Fruit fly (Drosophila melanogaster): ENCODE results near the gene CG6638.

The CG6638 gene

DNA sequence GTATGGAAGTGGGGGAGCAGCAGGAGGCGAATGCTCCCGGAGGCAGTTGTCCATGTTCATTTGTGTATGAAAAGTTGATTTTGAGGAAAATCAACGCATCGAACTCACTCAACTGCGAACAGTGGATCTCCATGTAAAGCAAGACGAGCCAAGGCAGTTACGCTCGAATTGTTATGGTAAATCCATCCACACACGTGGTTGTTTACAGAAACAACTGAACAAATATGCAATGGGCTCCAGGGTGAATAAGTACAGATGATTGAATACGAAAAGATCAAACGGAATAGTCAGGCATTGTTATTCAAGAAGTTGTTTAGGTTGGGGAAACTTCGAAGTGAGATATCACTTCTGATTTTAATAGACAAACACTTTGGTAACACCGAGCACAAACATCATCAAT is 8.2 kb upstream of the CG6638 start (continued):
- no peak for TF ChIP-seq CG13287 (GFP tag; IDR thresholded peaks at IDR 0.05; ENCODE audit: partially characterized antibody)
- no peak for TF ChIP-seq HLH54F (GFP tag; optimal IDR thresholded peaks at IDR 0.05)
- TF ChIP-seq salm (tag; optimal IDR thresholded peaks at IDR 0.05): peak; percentile 35
- TF ChIP-seq eve (GFP tag; optimal IDR thresholded peaks at IDR 0.05): no peak
- TF ChIP-seq CG11093 (GFP tag; IDR thresholded peaks at IDR 0.05): no peak
- no peak for TF ChIP-seq CG2129 (GFP tag; IDR thresholded peaks at IDR 0.05; ENCODE audit: partially characterized antibody)
- no peak for TF ChIP-seq nau (GFP tag; optimal IDR thresholded peaks at IDR 0.05)
- TF ChIP-seq PHDP (tag; optimal IDR thresholded peaks at IDR 0.05): no peak
- TF ChIP-seq ash1 (GFP tag; optimal IDR thresholded peaks at IDR 0.05): no peak
- TF ChIP-seq CG17186 (GFP tag; optimal IDR thresholded peaks at IDR 0.05): no peak
- TF ChIP-seq CG30403 (GFP tag; optimal IDR thresholded peaks at IDR 0.05): no peak
- no peak for TF ChIP-seq CG8478 (optimal IDR thresholded peaks at IDR 0.05)
- TF ChIP-seq CG2116 (GFP tag; optimal IDR thresholded peaks at IDR 0.05): peak; percentile 28
- TF ChIP-seq sima (GFP tag; optimal IDR thresholded peaks at IDR 0.05): no peak
- TF ChIP-seq Xbp1 (GFP tag; optimal IDR thresholded peaks at IDR 0.05): no peak
- no peak for TF ChIP-seq klu (GFP tag; IDR thresholded peaks at IDR 0.05)
- no peak for TF ChIP-seq gcm (GFP tag; optimal IDR thresholded peaks at IDR 0.05)
- TF ChIP-seq Hsf (GFP tag; optimal IDR thresholded peaks at IDR 0.05): no peak
- TF ChIP-seq HmgZ (tag; optimal IDR thresholded peaks at IDR 0.05): no peak
- TF ChIP-seq bsh (GFP tag; optimal IDR thresholded peaks at IDR 0.05): no peak
- no peak for TF ChIP-seq gfzf (GFP tag; optimal IDR thresholded peaks at IDR 0.05)
- TF ChIP-seq CG2120 (GFP tag; optimal IDR thresholded peaks at IDR 0.05): peak; percentile 22
- no peak for TF ChIP-seq CG6272 (GFP tag; IDR thresholded peaks at IDR 0.05)
- TF ChIP-seq mld (GFP tag; IDR thresholded peaks at IDR 0.05; ENCODE audit: partially characterized antibody): no peak
- TF ChIP-seq Six4 (GFP tag; optimal IDR thresholded peaks at IDR 0.05): no peak
- no peak for TF ChIP-seq tx (GFP tag; optimal IDR thresholded peaks at IDR 0.05)
- no peak for TF ChIP-seq ro (GFP tag; IDR thresholded peaks at IDR 0.05)
- TF ChIP-seq D19B (GFP tag; optimal IDR thresholded peaks at IDR 0.05): no peak
- TF ChIP-seq CG8944 (GFP tag; optimal IDR thresholded peaks at IDR 0.05): no peak
- TF ChIP-seq NK7.1 (GFP tag; optimal IDR thresholded peaks at IDR 0.05): peak; percentile 49
- no peak for TF ChIP-seq Atf-2 (GFP tag; optimal IDR thresholded peaks at IDR 0.05)
- no peak for TF ChIP-seq CG4854 (GFP tag; optimal IDR thresholded peaks at IDR 0.05)
- TF ChIP-seq CG31365 (tag; optimal IDR thresholded peaks at IDR 0.05): peak; percentile 26
- TF ChIP-seq CG6683 (GFP tag; optimal IDR thresholded peaks at IDR 0.05): no peak
- no peak for TF ChIP-seq NFAT (GFP tag; IDR thresholded peaks at IDR 0.05)
- no peak for TF ChIP-seq pros (GFP tag; optimal IDR thresholded peaks at IDR 0.05)
- TF ChIP-seq CG13624 (GFP tag; optimal IDR thresholded peaks at IDR 0.05): peak; percentile 30
- no peak for TF ChIP-seq CG10565 (GFP tag; optimal IDR thresholded peaks at IDR 0.05)
- TF ChIP-seq CG10979 (tag; optimal IDR thresholded peaks at IDR 0.05): no peak
- peak; percentile 34 for TF ChIP-seq Dek (tag; optimal IDR thresholded peaks at IDR 0.05)
- TF ChIP-seq Rx (GFP tag; IDR thresholded peaks at IDR 0.05): no peak
- no peak for TF ChIP-seq CG10462 (GFP tag; optimal IDR thresholded peaks at IDR 0.05)
- TF ChIP-seq gcm2 (GFP tag; optimal IDR thresholded peaks at IDR 0.05): no peak
- no peak for TF ChIP-seq abd-A (tag; optimal IDR thresholded peaks at IDR 0.05)
- peak; percentile 31 for TF ChIP-seq CG5180 (GFP tag; optimal IDR thresholded peaks at IDR 0.05)
- no peak for TF ChIP-seq Ravus (GFP tag; IDR thresholded peaks at IDR 0.05)
- TF ChIP-seq chif (GFP tag; optimal IDR thresholded peaks at IDR 0.05): no peak
- TF ChIP-seq maf-S (GFP tag; optimal IDR thresholded peaks at IDR 0.05): peak; percentile 1
- no peak for TF ChIP-seq cg (GFP tag; optimal IDR thresholded peaks at IDR 0.05)
- TF ChIP-seq CG2889 (GFP tag; IDR thresholded peaks at IDR 0.05): no peak
- TF ChIP-seq CG4707 (GFP tag; optimal IDR thresholded peaks at IDR 0.05): no peak
- TF ChIP-seq run (tag; optimal IDR thresholded peaks at IDR 0.05): no peak
